Worm (Caenorhabditis elegans) whole organism, mixed stage, embryonic: ENCODE data around the gene K01G5.10.

Experiments
- ham-2 ChIP-seq: fragments of 200-800 bp; sonication (Bioruptor generic); optimal IDR thresholded peaks from 2 replicates; lab custom pipeline; 2018; ENCODE audit warnings: mild to moderate bottlenecking, missing genetic modification characterization, missing compliant biosample characterization
- hlh-1 ChIP-seq: fragments of 150-350 bp; optimal IDR thresholded peaks from 2 replicates; lab custom pipeline; 2014; ENCODE audit warnings: missing biosample characterization, missing genetic modification reagents, missing genetic modification characterization
- lsy-2 ChIP-seq: fragments of 150-350 bp; optimal IDR thresholded peaks from 2 replicates; lab custom pipeline; 2014; ENCODE audit warnings: missing biosample characterization, missing genetic modification characterization
- mep-1 ChIP-seq: fragments of 150-350 bp; optimal IDR thresholded peaks from 2 replicates; lab custom pipeline; 2017; ENCODE audit warnings: missing biosample characterization, missing genetic modification reagents, missing genetic modification characterization, inconsistent platforms
- nhr-237 ChIP-seq: fragments of 150-350 bp; optimal IDR thresholded peaks from 2 replicates; lab custom pipeline; 2014; ENCODE audit warnings: missing biosample characterization, missing genetic modification characterization
- nhr-76 ChIP-seq: sonication (generic microtip); optimal IDR thresholded peaks from 2 replicates; lab custom pipeline; 2017; ENCODE audit warnings: missing biosample characterization, missing genetic modification characterization
- pha-4 ChIP-seq: fragments of 150-350 bp; optimal IDR thresholded peaks from 2 replicates; lab custom pipeline; 2018; ENCODE audit warnings: missing biosample characterization, missing genetic modification reagents, missing genetic modification characterization
- snpc-4 ChIP-seq: fragments of 150-350 bp; optimal IDR thresholded peaks from 2 replicates; lab custom pipeline; 2014; ENCODE audit warnings: missing biosample characterization, missing genetic modification characterization
- tbx-8 ChIP-seq: fragments of 200-800 bp; sonication (Bioruptor generic); optimal IDR thresholded peaks from 2 replicates; lab custom pipeline; 2018; ENCODE audit warnings: mild to moderate bottlenecking, missing genetic modification characterization, moderate library complexity, missing compliant biosample characterization
- unc-62 ChIP-seq: fragments of 150-350 bp; optimal IDR thresholded peaks from 2 replicates; lab custom pipeline; 2014; ENCODE audit warnings: missing biosample characterization, missing genetic modification reagents, missing genetic modification characterization

DNA sequence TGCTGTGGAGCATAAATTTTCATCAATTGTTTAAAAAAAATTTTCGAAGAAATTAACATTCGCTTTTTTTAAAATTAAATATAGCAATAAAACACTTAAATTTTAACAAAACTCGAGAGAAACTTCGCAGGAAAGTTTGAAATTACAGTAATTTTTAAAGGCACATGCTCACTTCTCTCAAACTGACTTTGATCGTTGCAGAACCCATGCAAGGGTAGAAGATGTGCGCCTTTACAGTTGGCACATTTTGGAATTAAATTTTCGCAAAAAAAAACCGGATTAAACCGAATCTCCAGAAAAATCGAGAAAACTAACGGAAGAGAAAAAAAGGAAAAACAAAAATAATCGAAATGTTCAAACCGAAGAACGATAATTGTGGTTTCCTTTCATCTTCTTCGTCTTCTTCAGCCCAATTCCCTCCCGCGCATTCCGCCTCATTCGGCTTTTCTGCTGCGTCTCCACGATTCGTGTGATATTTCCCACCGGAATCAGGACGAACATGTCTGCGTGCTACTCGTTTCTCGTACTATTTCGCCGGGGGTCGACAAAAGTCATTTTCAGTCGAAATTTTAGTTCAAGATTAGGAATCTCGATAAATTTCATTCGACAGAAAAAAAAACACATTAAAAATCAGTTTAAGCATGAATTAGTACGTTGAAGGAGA is 21.9 kb downstream of the K01G5.10 start:
- TF ChIP-seq nhr-76 (no peak), unc-62 (GFP tag; lab: Kevin White, UChicago) (no peak), ham-2 (GFP tag; lab: Kevin White, UChicago) (no peak), mep-1 (tag; lab: Kevin White, UChicago) (no peak), snpc-4 (tag; lab: Kevin White, UChicago) (no peak), pha-4 (tag; lab: Kevin White, UChicago) (no peak), hlh-1 (tag; lab: Kevin White, UChicago) (no peak), nhr-237 (tag; lab: Kevin White, UChicago) (no peak), lsy-2 (tag; lab: Kevin White, UChicago) (no peak), tbx-8 (GFP tag; lab: Kevin White, UChicago) (no peak)
